Fruit fly (Drosophila melanogaster): Measurements from ENCODE around the gene CG9609.

CG9609 gene

DNA sequence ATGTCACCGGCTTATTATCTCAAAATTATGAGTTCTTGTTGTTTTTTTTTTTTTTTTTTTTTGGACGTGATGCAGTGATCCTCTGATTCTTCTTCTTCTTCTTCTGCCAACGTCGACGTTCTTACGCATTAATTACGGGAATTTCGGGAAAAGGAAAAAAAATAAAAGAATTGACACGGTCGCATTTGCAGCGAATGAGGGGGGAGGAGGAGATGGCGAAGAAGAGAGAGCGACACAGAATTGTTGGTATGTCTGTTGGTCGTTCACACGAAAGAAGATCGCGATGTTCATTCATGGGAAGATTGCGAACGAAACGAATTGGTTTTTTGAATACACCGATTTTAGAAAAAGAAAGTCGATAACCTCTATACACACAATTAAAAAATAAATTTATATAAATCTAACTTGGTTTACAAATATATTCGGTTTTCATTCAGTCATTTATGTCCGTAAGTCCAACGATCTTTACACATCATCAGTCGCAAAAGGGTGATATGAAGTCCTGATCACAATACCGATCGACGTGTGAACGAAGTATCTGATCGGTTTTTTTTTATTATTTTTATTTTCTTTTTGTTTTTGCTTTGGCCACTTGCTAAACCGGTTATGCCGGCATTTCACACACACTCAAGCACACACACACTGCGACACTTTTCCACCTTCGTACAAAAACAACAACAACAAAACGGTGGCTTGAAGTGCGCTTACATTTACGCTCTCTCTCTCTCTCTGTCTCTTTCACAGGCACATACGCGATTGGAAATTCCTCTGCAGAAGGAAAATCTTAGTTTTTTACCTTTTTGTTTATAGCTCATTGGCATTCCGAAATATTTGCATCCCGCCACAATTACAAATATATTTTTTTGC, 35.9 kb downstream of the CG9609 start (continued):
- peak; percentile 45 for TF ChIP-seq CG17568 (GFP tag; optimal IDR thresholded peaks at IDR 0.05)
- TF ChIP-seq Sry-δ (GFP tag; optimal IDR thresholded peaks at IDR 0.05): no peak
- TF ChIP-seq otp (GFP tag; IDR thresholded peaks at IDR 0.05): peak; percentile 12; the same call in 1 of the 3 replicates
- TF ChIP-seq CG2712 (tag; optimal IDR thresholded peaks at IDR 0.05): peak; percentile 91
- TF ChIP-seq unc-4 (GFP tag; IDR thresholded peaks at IDR 0.05; ENCODE audit: partially characterized antibody): no peak
- TF ChIP-seq CG1233 (GFP tag; optimal IDR thresholded peaks at IDR 0.05): peak; percentile 63
- no peak for TF ChIP-seq CHES-1-like (GFP tag; optimal IDR thresholded peaks at IDR 0.05)
- peak; percentile 82 for TF ChIP-seq Ssrp (tag; optimal IDR thresholded peaks at IDR 0.05)
- peak; percentile 62 for TF ChIP-seq Hmr (GFP tag; optimal IDR thresholded peaks at IDR 0.05)
- peak; percentile 53 for TF ChIP-seq CG17328 (GFP tag; IDR thresholded peaks at IDR 0.05)
- no peak for TF ChIP-seq Dad (GFP tag; optimal IDR thresholded peaks at IDR 0.05)
- TF ChIP-seq salm (tag; optimal IDR thresholded peaks at IDR 0.05): peak; percentile 44
- peak; percentile 77 for TF ChIP-seq Blimp-1 (GFP tag; optimal IDR thresholded peaks at IDR 0.05)
- no peak for TF ChIP-seq Gug (GFP tag; IDR thresholded peaks at IDR 0.05)
- no peak for TF ChIP-seq CG9876 (GFP tag; optimal IDR thresholded peaks at IDR 0.05)
- TF ChIP-seq eve (GFP tag; optimal IDR thresholded peaks at IDR 0.05): peak in 1 of 2 experiments; percentile 89
- TF ChIP-seq insv (GFP tag; optimal IDR thresholded peaks at IDR 0.05): peak in 1 of 2 experiments; percentile 28
- TF ChIP-seq slou (GFP tag; optimal IDR thresholded peaks at IDR 0.05): peak; percentile 18
- TF ChIP-seq CG2116 (GFP tag; optimal IDR thresholded peaks at IDR 0.05): peak; percentile 42
- TF ChIP-seq CG8388 (GFP tag; optimal IDR thresholded peaks at IDR 0.05): peak; percentile 80
- TF ChIP-seq oc (tag; optimal IDR thresholded peaks at IDR 0.05): peak; percentile 37
- TF ChIP-seq CG17359 (tag; optimal IDR thresholded peaks at IDR 0.05): peak; percentile 71
- no peak for TF ChIP-seq ase (GFP tag; IDR thresholded peaks at IDR 0.05)
- TF ChIP-seq az2 (GFP tag; optimal IDR thresholded peaks at IDR 0.05): peak; percentile 56
- peak; percentile 70 for TF ChIP-seq CG6254 (GFP tag; optimal IDR thresholded peaks at IDR 0.05)
- TF ChIP-seq nerfin-2 (GFP tag; IDR thresholded peaks at IDR 0.05; ENCODE audit: partially characterized antibody): no peak
- TF ChIP-seq CG8478 (optimal IDR thresholded peaks at IDR 0.05): no peak
- peak; percentile 66 for TF ChIP-seq kni (GFP tag; optimal IDR thresholded peaks at IDR 0.05)
- no peak for TF ChIP-seq CG4282 (GFP tag; optimal IDR thresholded peaks at IDR 0.05)
- peak; percentile 73 for TF ChIP-seq ATbp (GFP tag; optimal IDR thresholded peaks at IDR 0.05)
- no peak for TF ChIP-seq E2f2 (GFP tag; IDR thresholded peaks at IDR 0.05)
- peak; percentile 42; the same call in 1 of the 3 replicates for TF ChIP-seq CG14050 (GFP tag; IDR thresholded peaks at IDR 0.05)
- TF ChIP-seq mirr (GFP tag; optimal IDR thresholded peaks at IDR 0.05): no peak
- no peak for TF ChIP-seq Dbx (GFP tag; IDR thresholded peaks at IDR 0.05)
- TF ChIP-seq repo (GFP tag; optimal IDR thresholded peaks at IDR 0.05): no peak
- peak; percentile 29 for TF ChIP-seq CG10274 (GFP tag; optimal IDR thresholded peaks at IDR 0.05)
- peak; percentile 58 for TF ChIP-seq CG3407 (GFP tag; optimal IDR thresholded peaks at IDR 0.05)
- no peak for TF ChIP-seq jigr1 (GFP tag; IDR thresholded peaks at IDR 0.05)
- TF ChIP-seq E2f1 (GFP tag; IDR thresholded peaks at IDR 0.05): peak; percentile 55
- TF ChIP-seq phol (tag; optimal IDR thresholded peaks at IDR 0.05): peak; percentile 80
- TF ChIP-seq CG9437 (GFP tag; optimal IDR thresholded peaks at IDR 0.05): peak; percentile 53
- peak; percentile 11; the same call in 1 of the 3 replicates for TF ChIP-seq B-H1 (GFP tag; IDR thresholded peaks at IDR 0.05)
- no peak for TF ChIP-seq Mes4 (GFP tag; optimal IDR thresholded peaks at IDR 0.05)
- no peak for TF ChIP-seq wdn (GFP tag; IDR thresholded peaks at IDR 0.05)
- no peak for TF ChIP-seq btn (GFP tag; optimal IDR thresholded peaks at IDR 0.05)
- TF ChIP-seq pan (optimal IDR thresholded peaks at IDR 0.05): no peak
- peak in 1 of 2 experiments; percentile 42 for TF ChIP-seq pan (GFP tag; optimal IDR thresholded peaks at IDR 0.05 in 1 of 2, IDR thresholded peaks at IDR 0.05 in 1 of 2)
- peak; percentile 75 for TF ChIP-seq CG6689 (GFP tag; IDR thresholded peaks at IDR 0.05)
- TF ChIP-seq Poxn (GFP tag; IDR thresholded peaks at IDR 0.05): no peak
- TF ChIP-seq ems (GFP tag; optimal IDR thresholded peaks at IDR 0.05): no peak
